Fruit fly (Drosophila melanogaster) whole organism, embryonic: Measurements from ENCODE around the gene Sys1.

Experiments
- Awh ChIP-seq: fragments of 200-800 bp; sonication (Bioruptor generic); IDR thresholded peaks from 2 replicates; pipeline ENCODE4, ENCODE4 v1.3.6; 2022; ENCODE audit warnings: missing biosample characterization, missing genetic modification characterization
- BEAF-32 ChIP-seq: fragments of 200-800 bp; sonication (Bioruptor generic); optimal IDR thresholded peaks from 3 replicates; lab custom pipeline; 2017; ENCODE audit warnings: missing biosample characterization, missing genetic modification characterization, mild to moderate bottlenecking, moderate library complexity, missing genetic modification reagents
- CG11247 ChIP-seq: fragments of 200-800 bp; sonication (Bioruptor generic); IDR thresholded peaks from 2 replicates; pipeline ENCODE4 v1.3.6; 2022; ENCODE audit warnings: missing biosample characterization, missing genetic modification characterization
- CG12659 ChIP-seq: fragments of 200-800 bp; sonication (Bioruptor generic); optimal IDR thresholded peaks from 3 replicates; lab custom pipeline; 2017; ENCODE audit warnings: mild to moderate bottlenecking, missing biosample characterization, missing genetic modification reagents, missing genetic modification characterization
- CG12942 ChIP-seq: fragments of 200-800 bp; sonication (Bioruptor generic); optimal IDR thresholded peaks from 3 replicates; lab custom pipeline; 2016; ENCODE audit warnings: missing biosample characterization, missing genetic modification characterization
- CG13123 ChIP-seq: fragments of 200-800 bp; sonication (Bioruptor generic); optimal IDR thresholded peaks from 2 replicates; lab custom pipeline; 2016; ENCODE audit warnings: missing biosample characterization, missing genetic modification characterization
- CG15601 ChIP-seq: fragments of 200-800 bp; sonication (Bioruptor generic); optimal IDR thresholded peaks from 3 replicates; lab custom pipeline; 2019; ENCODE audit warnings: missing biosample characterization, mild to moderate bottlenecking, missing genetic modification characterization, moderate library complexity
- CG1792 ChIP-seq: fragments of 200-800 bp; sonication (Bioruptor generic); optimal IDR thresholded peaks from 2 replicates; lab custom pipeline; 2016; ENCODE audit warnings: missing biosample characterization, missing genetic modification characterization
- CG30020 ChIP-seq: fragments of 200-800 bp; optimal IDR thresholded peaks from 2 replicates; lab custom pipeline; 2019; ENCODE audit warnings: missing biosample characterization, mild to moderate bottlenecking, missing genetic modification characterization, moderate library complexity
- CG33213 ChIP-seq: fragments of 200-800 bp; sonication (Bioruptor generic); optimal IDR thresholded peaks from 3 replicates; lab custom pipeline; 2016; ENCODE audit warnings: missing biosample characterization, missing genetic modification characterization
- CG4854 ChIP-seq: fragments of 200-800 bp; sonication (Bioruptor generic); optimal IDR thresholded peaks from 2 replicates; lab custom pipeline; 2016; ENCODE audit warnings: missing biosample characterization, missing genetic modification characterization, inconsistent platforms
- CG5245 ChIP-seq: fragments of 200-800 bp; sonication (Bioruptor generic); optimal IDR thresholded peaks from 3 replicates; lab custom pipeline; 2016; ENCODE audit warnings: missing biosample characterization, missing genetic modification characterization
- CG6854 ChIP-seq: fragments of 200-800 bp; sonication (Bioruptor generic); optimal IDR thresholded peaks from 3 replicates; lab custom pipeline; 2017; ENCODE audit warnings: missing biosample characterization, mild to moderate bottlenecking, missing genetic modification characterization
- CG7372 ChIP-seq: fragments of 200-800 bp; sonication (Bioruptor generic); IDR thresholded peaks from 2 replicates; pipeline ENCODE4 v1.3.6; 2022; ENCODE audit warnings: missing biosample characterization, missing genetic modification characterization
- CG7556 ChIP-seq: fragments of 200-800 bp; sonication (Bioruptor generic); optimal IDR thresholded peaks from 2 replicates; lab custom pipeline; 2017; ENCODE audit warnings: missing biosample characterization, mild to moderate bottlenecking, missing genetic modification characterization
- D19A ChIP-seq: fragments of 200-800 bp; optimal IDR thresholded peaks from 3 replicates; lab custom pipeline; 2019; ENCODE audit warnings: missing biosample characterization, mild to moderate bottlenecking, missing genetic modification characterization, moderate library complexity
- Dll ChIP-seq: fragments of 200-800 bp; sonication (Bioruptor generic); IDR thresholded peaks from 4 replicates; pipeline ENCODE4 v1.3.6; 2022; ENCODE audit warnings: missing biosample characterization, missing genetic modification characterization; ENCODE audit not compliant: partially characterized antibody
- Drgx ChIP-seq: fragments of 200-800 bp; sonication (Bioruptor generic); IDR thresholded peaks from 2 replicates; pipeline ENCODE4 v1.3.6; 2022; ENCODE audit warnings: missing biosample characterization, missing genetic modification characterization
- Kr ChIP-seq: fragments of 200-800 bp; sonication (Bioruptor generic); optimal IDR thresholded peaks from 2 replicates; lab custom pipeline; 2017; ENCODE audit warnings: missing biosample characterization, mild to moderate bottlenecking, missing genetic modification characterization
- Med ChIP-seq: fragments of 200-800 bp; sonication (Bioruptor generic); peaks from one replicate; lab custom pipeline; 2016; ENCODE audit warnings: missing biosample characterization, missing genetic modification characterization, mild to moderate bottlenecking, inconsistent platforms, moderate library complexity
- Nf-YB ChIP-seq: fragments of 200-800 bp; sonication (Bioruptor generic); optimal IDR thresholded peaks from 3 replicates; lab custom pipeline; 2019; ENCODE audit warnings: missing biosample characterization, mild to moderate bottlenecking, missing genetic modification characterization, moderate library complexity
- Nf-YC ChIP-seq: fragments of 200-800 bp; optimal IDR thresholded peaks from 3 replicates; lab custom pipeline; 2019; ENCODE audit warnings: missing biosample characterization, mild to moderate bottlenecking, missing genetic modification characterization, moderate library complexity
- Oli ChIP-seq: fragments of 200-800 bp; sonication (Bioruptor generic); optimal IDR thresholded peaks from 2 replicates; lab custom pipeline; 2018; ENCODE audit warnings: missing biosample characterization, mild to moderate bottlenecking, missing genetic modification characterization, moderate library complexity
- Pdp1 ChIP-seq, 2 experiments: fragments of 200-800 bp; sonication (Bioruptor generic); optimal IDR thresholded peaks; 3 replicates each; lab custom pipeline; 2016; ENCODE audit warnings: missing biosample characterization in 2 of 2, missing genetic modification characterization in 2 of 2, mild to moderate bottlenecking in 1 of 2, moderate library complexity in 1 of 2
- Rfx ChIP-seq: fragments of 200-800 bp; sonication (Bioruptor generic); IDR thresholded peaks from 2 replicates; pipeline ENCODE4 v1.3.6; 2022; ENCODE audit warnings: missing biosample characterization, missing genetic modification characterization
- Tbp ChIP-seq: fragments of >200 bp; optimal IDR thresholded peaks from 2 replicates; lab custom pipeline; 2018; ENCODE audit warnings: missing biosample characterization, missing genetic modification characterization
- croc ChIP-seq: fragments of 200-800 bp; sonication (Bioruptor generic); conservative IDR thresholded peaks from 3 replicates; pipeline ENCODE4 v1.3.6; 2022; ENCODE audit warnings: missing biosample characterization, missing genetic modification characterization
- dati ChIP-seq: fragments of 200-800 bp; sonication (Bioruptor generic); IDR thresholded peaks from 2 replicates; pipeline ENCODE4 v1.3.6; 2022; ENCODE audit warnings: missing biosample characterization, missing genetic modification characterization
- grn ChIP-seq: fragments of 200-800 bp; sonication (Bioruptor generic); optimal IDR thresholded peaks from 3 replicates; lab custom pipeline; 2017; ENCODE audit warnings: missing biosample characterization, missing genetic modification characterization
- gsb-n ChIP-seq: fragments of 200-800 bp; sonication (Bioruptor generic); optimal IDR thresholded peaks from 3 replicates; lab custom pipeline; 2018; ENCODE audit warnings: missing biosample characterization, mild to moderate bottlenecking, missing genetic modification characterization
- jing ChIP-seq: fragments of 200-800 bp; sonication (Bioruptor generic); optimal IDR thresholded peaks from 2 replicates; lab custom pipeline; 2018; ENCODE audit warnings: missing biosample characterization, mild to moderate bottlenecking, missing genetic modification characterization
- klu ChIP-seq: fragments of 200-800 bp; sonication (Bioruptor generic); IDR thresholded peaks from 2 replicates; pipeline ENCODE4 v1.3.6; 2022; ENCODE audit warnings: missing biosample characterization, missing genetic modification characterization
- pnt ChIP-seq: fragments of 200-800 bp; sonication (Bioruptor generic); optimal IDR thresholded peaks from 3 replicates; lab custom pipeline; 2016; ENCODE audit warnings: missing biosample characterization, missing genetic modification characterization
- pros ChIP-seq: fragments of 200-800 bp; sonication (Bioruptor generic); optimal IDR thresholded peaks from 3 replicates; lab custom pipeline; 2019; ENCODE audit warnings: missing biosample characterization, mild to moderate bottlenecking, missing genetic modification characterization, moderate library complexity
- run ChIP-seq: fragments of 200-800 bp; sonication (Bioruptor generic); optimal IDR thresholded peaks from 3 replicates; lab custom pipeline; 2018; ENCODE audit warnings: missing biosample characterization, mild to moderate bottlenecking, missing genetic modification characterization
- scrt ChIP-seq: fragments of 200-800 bp; sonication (Bioruptor generic); optimal IDR thresholded peaks from 2 replicates; lab custom pipeline; 2018; ENCODE audit warnings: missing biosample characterization, mild to moderate bottlenecking, missing genetic modification characterization, moderate library complexity
- sens ChIP-seq: fragments of 200-800 bp; sonication (Bioruptor generic); peaks from one replicate; lab custom pipeline; 2016; ENCODE audit warnings: missing biosample characterization, missing genetic modification characterization
- sisA ChIP-seq: fragments of 200-800 bp; sonication (Bioruptor generic); IDR thresholded peaks from 2 replicates; pipeline ENCODE4 v1.3.6; 2022; ENCODE audit warnings: missing biosample characterization, missing genetic modification characterization
- slou ChIP-seq: fragments of 200-800 bp; sonication (Bioruptor generic); optimal IDR thresholded peaks from 3 replicates; lab custom pipeline; 2016; ENCODE audit warnings: missing biosample characterization, missing genetic modification characterization
- so ChIP-seq: fragments of 200-800 bp; sonication (Bioruptor generic); IDR thresholded peaks from 3 replicates; pipeline ENCODE4 v1.3.6; 2022; ENCODE audit warnings: missing biosample characterization, missing genetic modification characterization
- sqz ChIP-seq: fragments of 200-800 bp; sonication (Bioruptor generic); optimal IDR thresholded peaks from 3 replicates; lab custom pipeline; 2018; ENCODE audit warnings: missing biosample characterization, mild to moderate bottlenecking, missing genetic modification characterization
- sug ChIP-seq: fragments of 200-800 bp; optimal IDR thresholded peaks from 2 replicates; lab custom pipeline; 2019; ENCODE audit warnings: missing biosample characterization, mild to moderate bottlenecking, missing genetic modification characterization, moderate library complexity
- tll ChIP-seq, 2 experiments: fragments of 200-800 bp in 1 of 2; fragments of >200 bp in 1 of 2; sonication (Bioruptor generic) in 1 of 2; optimal IDR thresholded peaks; 2 replicates each; lab custom pipeline; 2017 to 2019; ENCODE audit warnings: missing biosample characterization in 2 of 2, missing genetic modification characterization in 2 of 2, mild to moderate bottlenecking in 1 of 2, moderate library complexity in 1 of 2
- tx ChIP-seq: fragments of 200-800 bp; sonication (Bioruptor generic); optimal IDR thresholded peaks from 2 replicates; lab custom pipeline; 2016; ENCODE audit warnings: missing biosample characterization, missing genetic modification characterization
- unpg ChIP-seq: fragments of 200-800 bp; sonication (Bioruptor generic); optimal IDR thresholded peaks from 3 replicates; lab custom pipeline; 2018; ENCODE audit warnings: missing biosample characterization, mild to moderate bottlenecking, missing genetic modification characterization, moderate library complexity
- wor ChIP-seq: fragments of 200-800 bp; sonication (Bioruptor generic); IDR thresholded peaks from 2 replicates; pipeline ENCODE4 v1.3.6; 2022; ENCODE audit warnings: missing biosample characterization, missing genetic modification characterization
- z ChIP-seq: fragments of 200-800 bp; sonication (Bioruptor generic); IDR thresholded peaks from 3 replicates; pipeline ENCODE4 v1.3.6; 2022; ENCODE audit warnings: missing biosample characterization, missing genetic modification characterization

The Sys1 gene

dm6 chr3R:8684328-8685177 lies 31.9 kb downstream of the Sys1 start, which contains the start of gene CG44227:
TSS of gene CG44227 (minus strand) at chr3R:8685176.
- TF ChIP-seq klu (no peak), croc (no peak), CG15601 (tag; lab: Kevin White, UChicago) (no peak), CG5245 (no peak), tll (GFP tag; optimal IDR thresholded peaks at IDR 0.05; lab: Kevin White, UChicago) (peak in 1 of 2 experiments; percentile 26), CG12942 (no peak), CG11247 (GFP tag; lab: Robert Waterston, UW) (no peak), Oli (no peak), tx (GFP tag; lab: Kevin White, UChicago) (no peak), Pdp1 (GFP tag; optimal IDR thresholded peaks at IDR 0.05; lab: Kevin White, UChicago) (peak in 1 of 2 experiments; percentile 10), so (GFP tag; lab: Robert Waterston, UW) (no peak), CG6854 (GFP tag; lab: Kevin White, UChicago) (no peak), CG30020 (tag; lab: Kevin White, UChicago) (no peak), gsb-n (tag; lab: Kevin White, UChicago) (peak; percentile 47), dati (no peak), Drgx (GFP tag; lab: Robert Waterston, UW) (no peak), sens (GFP tag; lab: Kevin White, UChicago) (peak; percentile 67), sug (tag; lab: Kevin White, UChicago) (no peak), wor (GFP tag; lab: Robert Waterston, UW) (no peak), Kr (GFP tag; lab: Kevin White, UChicago) (peak; percentile 95), unpg (GFP tag; lab: Kevin White, UChicago) (no peak), Rfx (no peak), run (tag; lab: Kevin White, UChicago) (no peak), CG1792 (no peak), CG13123 (GFP tag; lab: Kevin White, UChicago) (no peak), pnt (GFP tag; lab: Kevin White, UChicago) (no peak), CG4854 (GFP tag; lab: Kevin White, UChicago) (no peak), D19A (peak; percentile 68), slou (no peak), CG7556 (GFP tag; lab: Kevin White, UChicago) (no peak), pros (peak; percentile 32), CG7372 (GFP tag; lab: Robert Waterston, UW) (no peak), grn (GFP tag; lab: Kevin White, UChicago) (peak; percentile 3), CG33213 (GFP tag; lab: Kevin White, UChicago) (no peak), Tbp (GFP tag; lab: Kevin White, UChicago) (no peak), sqz (GFP tag; lab: Kevin White, UChicago) (peak; percentile 97), Awh (no peak), Med (no peak), Nf-YB (GFP tag; lab: Kevin White, UChicago) (peak; percentile 90), Nf-YC (tag; lab: Kevin White, UChicago) (peak; percentile 49), BEAF-32 (GFP tag; lab: Kevin White, UChicago) (no peak), scrt (GFP tag; lab: Kevin White, UChicago) (peak; percentile 80), sisA (GFP tag; lab: Robert Waterston, UW) (no peak), jing (GFP tag; lab: Kevin White, UChicago) (no peak), z (GFP tag; lab: Robert Waterston, UW) (peak; percentile 26; the same call in 1 of the 3 replicates), Dll (no peak), CG12659 (GFP tag; lab: Kevin White, UChicago) (no peak)
